Fruit fly (Drosophila melanogaster): ENCODE results near the gene Nrt.
A peak's percentile ranks its signal among the peaks of the same experiment; 100 is the strongest.

Nrt gene

DNA sequence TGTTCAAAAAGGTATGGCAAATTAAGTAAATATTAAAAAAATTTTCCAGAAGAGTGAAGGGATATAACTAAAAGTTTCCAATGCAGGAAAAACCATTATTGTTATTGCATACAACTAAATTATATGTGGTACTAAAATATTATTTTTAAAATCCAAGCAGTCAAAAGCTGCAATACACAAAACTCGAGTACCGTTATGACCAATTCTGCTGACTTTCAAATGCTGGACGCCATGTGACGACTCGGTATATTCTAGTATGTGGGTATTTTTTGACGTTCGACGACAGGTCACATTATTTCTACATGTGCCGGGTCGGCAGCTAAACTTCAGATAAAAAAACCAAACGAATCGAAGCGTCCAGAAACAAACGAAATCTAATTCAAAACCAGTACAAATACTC is 42.3 kb downstream of the Nrt start (continued):
- TF ChIP-seq CG4854 (GFP tag; optimal IDR thresholded peaks at IDR 0.05) (peak; percentile 7), NK7.1 (GFP tag; optimal IDR thresholded peaks at IDR 0.05) (no peak), mld (GFP tag; IDR thresholded peaks at IDR 0.05; ENCODE audit: partially characterized antibody) (no peak), NC2β (GFP tag; optimal IDR thresholded peaks at IDR 0.05) (peak; percentile 27), Rx (GFP tag; IDR thresholded peaks at IDR 0.05) (no peak), run (tag; optimal IDR thresholded peaks at IDR 0.05) (no peak), NFAT (GFP tag; IDR thresholded peaks at IDR 0.05) (peak; percentile 29; the same call in 1 of the 2 replicates), Hsf (GFP tag; optimal IDR thresholded peaks at IDR 0.05) (no peak), Meics (GFP tag; optimal IDR thresholded peaks at IDR 0.05) (no peak), row (GFP tag; IDR thresholded peaks at IDR 0.05) (peak; percentile 68), CG8924 (tag; optimal IDR thresholded peaks at IDR 0.05) (peak; percentile 8), vnd (GFP tag; IDR thresholded peaks at IDR 0.05; ENCODE audit: partially characterized antibody) (no peak), CG16779 (GFP tag; IDR thresholded peaks at IDR 0.05) (no peak), CG14710 (tag; optimal IDR thresholded peaks at IDR 0.05) (peak; percentile 61), esg (GFP tag; conservative IDR thresholded peaks at IDR 0.05) (no peak), sc (optimal IDR thresholded peaks at IDR 0.05) (no peak), sc (GFP tag; optimal IDR thresholded peaks at IDR 0.05) (no peak), Sin3A (optimal IDR thresholded peaks at IDR 0.05) (peak; percentile 21), Hr39 (optimal IDR thresholded peaks at IDR 0.05) (no peak), yki (optimal IDR thresholded peaks at IDR 0.05) (no peak), jumu (GFP tag; optimal IDR thresholded peaks at IDR 0.05) (peak; percentile 19), NfI (GFP tag; optimal IDR thresholded peaks at IDR 0.05) (no peak), chif (GFP tag; optimal IDR thresholded peaks at IDR 0.05) (peak in 1 of 2 experiments; percentile 32), CG7372 (GFP tag; IDR thresholded peaks at IDR 0.05) (no peak), CG4404 (GFP tag; IDR thresholded peaks at IDR 0.05) (no peak), schlank (tag; optimal IDR thresholded peaks at IDR 0.05) (no peak), prd (optimal IDR thresholded peaks at IDR 0.05) (no peak), prd (GFP tag; IDR thresholded peaks at IDR 0.05) (no peak), crol (GFP tag; IDR thresholded peaks at IDR 0.05) (no peak), CG3281 (GFP tag; optimal IDR thresholded peaks at IDR 0.05) (no peak), CG8359 (GFP tag; optimal IDR thresholded peaks at IDR 0.05; ENCODE audit: borderline replicate concordance) (no peak), zfh1 (GFP tag; IDR thresholded peaks at IDR 0.05) (0 out of 3 replicates have a peak, but pooled peaks have one; percentile 28), jing (GFP tag; optimal IDR thresholded peaks at IDR 0.05) (no peak), HLH4C (GFP tag; IDR thresholded peaks at IDR 0.05; ENCODE audit: partially characterized antibody) (no peak)

DNA sequence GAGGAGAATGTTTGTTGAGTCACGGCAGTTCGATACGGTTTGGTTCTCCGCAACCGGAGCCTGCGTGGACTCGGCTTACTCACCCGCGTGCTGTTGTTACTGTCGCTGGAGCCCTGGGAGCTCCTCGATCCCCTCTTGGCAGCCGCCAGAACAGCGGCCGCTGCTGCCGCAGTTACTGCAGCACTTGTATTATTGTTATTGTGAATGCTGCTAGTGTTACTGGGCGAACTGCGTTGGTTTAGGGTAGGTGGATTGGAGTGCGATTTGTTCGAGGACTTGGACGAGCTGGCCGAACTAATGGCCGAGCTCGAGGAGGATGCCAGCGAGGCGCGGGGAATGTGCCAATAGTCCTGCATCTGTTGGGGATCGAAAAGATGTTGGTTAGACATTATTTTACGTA is 44.6 kb downstream of the Nrt start:
- TF ChIP-seq Ets65A (GFP tag) (peak; percentile 91), ttk (GFP tag; IDR thresholded peaks at IDR 0.05) (no peak), CG9727 (GFP tag; optimal IDR thresholded peaks at IDR 0.05) (no peak)

DNA sequence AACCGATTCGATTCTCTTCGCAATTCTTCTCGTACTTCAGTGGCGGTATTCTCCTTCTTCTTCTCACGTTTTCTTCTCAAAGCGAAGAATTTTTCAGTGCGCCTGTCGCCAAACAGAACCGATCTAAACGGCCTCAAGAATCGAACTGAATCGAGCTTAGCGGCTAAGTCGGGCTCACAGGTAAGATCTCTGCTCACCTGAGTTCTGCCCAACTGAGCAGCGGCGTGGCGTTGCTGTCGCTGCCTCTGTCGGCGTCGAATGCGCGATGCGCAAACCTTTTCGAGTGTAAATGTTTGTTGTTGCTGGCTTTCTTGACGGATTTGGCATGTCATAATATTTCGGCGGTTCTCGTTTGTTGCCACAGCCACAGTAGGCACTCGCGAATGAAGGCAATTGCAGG is 46.0 kb downstream of the Nrt start:
- TF ChIP-seq Atf-2 (GFP tag; optimal IDR thresholded peaks at IDR 0.05) = no peak
- no peak for TF ChIP-seq CG11247 (GFP tag; IDR thresholded peaks at IDR 0.05)
- TF ChIP-seq CG8290 (GFP tag; optimal IDR thresholded peaks at IDR 0.05) = no peak
- peak in 1 of 2 experiments; percentile 6 for TF ChIP-seq CG8290 (tag; optimal IDR thresholded peaks at IDR 0.05)
- TF ChIP-seq TFAM (GFP tag; optimal IDR thresholded peaks at IDR 0.05) = no peak
- TF ChIP-seq danr (GFP tag; IDR thresholded peaks at IDR 0.05) = no peak
- peak; percentile 70 for TF ChIP-seq Med (GFP tag)
- TF ChIP-seq nau (GFP tag; optimal IDR thresholded peaks at IDR 0.05) = no peak
- no peak for TF ChIP-seq CG3726 (GFP tag; IDR thresholded peaks at IDR 0.05)
- TF ChIP-seq Adf1 (GFP tag; IDR thresholded peaks at IDR 0.05) = peak; percentile 85
- 0 out of 2 replicates have a peak, but pooled peaks have one; percentile 27 for TF ChIP-seq sob (GFP tag; IDR thresholded peaks at IDR 0.05)
- TF ChIP-seq gsb-n (tag; optimal IDR thresholded peaks at IDR 0.05) = no peak
- no peak for TF ChIP-seq CG17612 (GFP tag; IDR thresholded peaks at IDR 0.05)
- peak; percentile 17 for TF ChIP-seq nom (GFP tag; optimal IDR thresholded peaks at IDR 0.05)
- 0 out of 4 replicates have a peak, but pooled peaks have one; percentile 44 for TF ChIP-seq chinmo (GFP tag; IDR thresholded peaks at IDR 0.05; ENCODE audit: partially characterized antibody)
- TF ChIP-seq psq (GFP tag; optimal IDR thresholded peaks at IDR 0.05) = no peak
- TF ChIP-seq lola (GFP tag; optimal IDR thresholded peaks at IDR 0.05) = no peak

Data from whole organism, embryonic.